Worm (Caenorhabditis elegans): Measurements from ENCODE around the gene pms-2.

ce11 chrV:11600800-11601199 lies 30.4 kb upstream of the pms-2 start, which contains the start of gene F35B12.9:
- TF ChIP-seq ztf-26 (tag; optimal IDR thresholded peaks at IDR 0.05) (no peak), snpc-1.3 (tag; optimal IDR thresholded peaks at IDR 0.05; ENCODE audit: insufficient read depth) (no peak), snpc-4 (GFP tag; optimal IDR thresholded peaks at IDR 0.05) (no peak), snpc-4 (tag; optimal IDR thresholded peaks at IDR 0.05) (no peak), unc-130 (GFP tag; optimal IDR thresholded peaks at IDR 0.05) (no peak), ama-1 (optimal IDR thresholded peaks at IDR 0.05) (no peak), ama-1 (GFP tag; optimal IDR thresholded peaks at IDR 0.05) (no peak), mxl-1 (tag; optimal IDR thresholded peaks at IDR 0.05) (no peak), cebp-2 (GFP tag; IDR thresholded peaks at IDR 0.05) (no peak), zim-3 (tag; optimal IDR thresholded peaks at IDR 0.05) (no peak), hsf-1 (GFP tag; IDR thresholded peaks at IDR 0.05) (no peak)
